Worm (Caenorhabditis elegans): ENCODE measurements around the gene F40F8.11.

Gene F40F8.11

DNA sequence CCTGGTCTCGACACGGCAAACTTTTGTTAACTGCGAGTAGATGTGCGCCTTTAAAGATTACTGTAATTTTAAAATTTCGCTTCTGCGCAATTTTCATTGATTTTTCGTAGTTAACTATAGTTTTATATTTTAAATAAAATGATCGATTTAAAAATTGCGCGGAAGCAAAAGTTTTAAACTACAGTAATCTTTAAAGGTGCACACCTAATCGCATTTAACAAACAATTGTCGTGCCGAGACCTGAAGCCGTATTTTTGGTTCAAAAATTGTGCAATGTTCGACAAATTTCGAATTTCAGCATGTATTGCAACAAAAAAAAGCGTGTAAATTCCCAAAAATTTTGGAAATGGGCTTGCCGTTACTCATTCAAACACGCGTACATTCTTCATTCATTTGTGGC, 38.0 kb downstream of the F40F8.11 start:
- TF ChIP-seq mab-9 (GFP tag; IDR thresholded peaks at IDR 0.05) (no peak), nhr-11 (tag; optimal IDR thresholded peaks at IDR 0.05) (no peak), nhr-20 (tag; optimal IDR thresholded peaks at IDR 0.05) (no peak), ceh-8 (GFP tag; optimal IDR thresholded peaks at IDR 0.05) (no peak), C16A3.4 (tag; optimal IDR thresholded peaks at IDR 0.05) (no peak), nhr-84 (tag; optimal IDR thresholded peaks at IDR 0.05) (no peak), unc-98 (GFP tag; IDR thresholded peaks at IDR 0.05) (no peak), ztf-11 (tag; optimal IDR thresholded peaks at IDR 0.05) (no peak), lin-14 (GFP tag; optimal IDR thresholded peaks at IDR 0.05) (no peak), ceh-90 (tag; optimal IDR thresholded peaks at IDR 0.05) (no peak), fkh-4 (tag; optimal IDR thresholded peaks at IDR 0.05; ENCODE audit: borderline replicate concordance) (no peak), efl-3 (GFP tag; optimal IDR thresholded peaks at IDR 0.05) (no peak), fos-1 (tag; optimal IDR thresholded peaks at IDR 0.05) (no peak), ces-1 (GFP tag; optimal IDR thresholded peaks at IDR 0.05) (no peak), hpl-2 (GFP tag; optimal IDR thresholded peaks at IDR 0.05) (no peak), zag-1 (tag; optimal IDR thresholded peaks at IDR 0.05) (no peak), hlh-17 (GFP tag; optimal IDR thresholded peaks at IDR 0.05; ENCODE audit: borderline replicate concordance) (no peak), sox-4 (tag; optimal IDR thresholded peaks at IDR 0.05) (no peak), jun-1 (tag; optimal IDR thresholded peaks at IDR 0.05) (no peak)

DNA sequence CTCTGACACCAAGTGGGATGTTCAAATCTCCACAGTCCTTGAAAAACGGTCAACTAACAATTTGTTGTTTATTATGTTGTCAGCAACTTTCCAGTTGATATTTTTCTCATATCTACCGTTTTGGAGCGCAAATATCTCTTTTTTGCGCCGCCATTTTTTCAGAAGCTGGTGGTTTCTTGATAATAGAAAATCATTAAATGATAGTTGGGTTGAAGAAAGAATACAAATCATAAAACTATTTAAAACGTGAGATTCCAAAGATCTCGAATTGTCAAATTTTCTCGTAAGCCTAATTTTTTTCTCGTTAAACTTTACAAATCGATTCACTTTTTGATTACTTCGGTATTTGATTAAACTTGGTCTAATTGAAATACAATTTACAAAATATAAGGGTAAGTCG, 40.0 kb downstream of the F40F8.11 start, which contains the start of gene rpl-42:
Gene rpl-42, plus strand, starts transcription at position 301 of the 400 bp plus-strand sequence.
- TF ChIP-seq sptf-1 (tag; optimal IDR thresholded peaks at IDR 0.05) (no peak), Y116A8C.19 (tag; optimal IDR thresholded peaks at IDR 0.05; ENCODE audit: borderline replicate concordance) (no peak), efl-1 (optimal IDR thresholded peaks at IDR 0.05) (no peak), efl-1 (GFP tag; optimal IDR thresholded peaks at IDR 0.05 in 1 of 2) (no peak), C16A3.4 (tag; optimal IDR thresholded peaks at IDR 0.05) (no peak), tbx-2 (tag; optimal IDR thresholded peaks at IDR 0.05) (no peak), skn-1 (tag; optimal IDR thresholded peaks at IDR 0.05) (no peak), nhr-85 (tag) (no peak), nhr-76 (tag; optimal IDR thresholded peaks at IDR 0.05) (no peak), nhr-19 (GFP tag; conservative IDR thresholded peaks at IDR 0.05) (no peak), ztf-4 (tag; optimal IDR thresholded peaks at IDR 0.05) (no peak), dsc-1 (tag; optimal IDR thresholded peaks at IDR 0.05) (no peak), ceh-90 (tag; optimal IDR thresholded peaks at IDR 0.05) (no peak), mep-1 (tag; optimal IDR thresholded peaks at IDR 0.05) (no peak), lin-35 (GFP tag; optimal IDR thresholded peaks at IDR 0.05) (no peak), aly-2 (tag; optimal IDR thresholded peaks at IDR 0.05) (no peak)

DNA sequence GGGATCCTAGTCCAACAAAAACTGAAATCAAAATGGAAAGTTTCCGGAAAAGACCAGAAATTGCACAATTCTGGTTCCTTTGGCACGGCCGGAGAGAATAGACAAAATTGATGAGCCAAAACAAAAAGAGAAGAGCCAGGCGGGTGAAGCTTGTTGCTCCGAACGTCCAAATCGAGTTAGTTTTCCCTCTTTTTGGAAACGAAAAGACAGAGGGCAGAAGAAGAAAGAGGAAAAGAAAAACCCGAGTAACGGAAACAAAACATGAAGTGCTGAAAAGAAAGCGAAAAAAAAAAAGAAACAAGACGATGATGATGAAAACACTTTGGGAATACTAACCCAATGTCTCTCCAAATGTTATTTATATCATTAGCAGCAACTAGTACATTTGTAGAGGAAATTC, 40.8 kb downstream of the F40F8.11 start:
- TF ChIP-seq fkh-4 (tag; optimal IDR thresholded peaks at IDR 0.05; ENCODE audit: borderline replicate concordance) (no peak), lin-14 (GFP tag; optimal IDR thresholded peaks at IDR 0.05) (peak; percentile 69), fkh-10 (GFP tag; optimal IDR thresholded peaks at IDR 0.05) (peak; percentile 75), unc-86 (tag; optimal IDR thresholded peaks at IDR 0.05) (no peak)

DNA sequence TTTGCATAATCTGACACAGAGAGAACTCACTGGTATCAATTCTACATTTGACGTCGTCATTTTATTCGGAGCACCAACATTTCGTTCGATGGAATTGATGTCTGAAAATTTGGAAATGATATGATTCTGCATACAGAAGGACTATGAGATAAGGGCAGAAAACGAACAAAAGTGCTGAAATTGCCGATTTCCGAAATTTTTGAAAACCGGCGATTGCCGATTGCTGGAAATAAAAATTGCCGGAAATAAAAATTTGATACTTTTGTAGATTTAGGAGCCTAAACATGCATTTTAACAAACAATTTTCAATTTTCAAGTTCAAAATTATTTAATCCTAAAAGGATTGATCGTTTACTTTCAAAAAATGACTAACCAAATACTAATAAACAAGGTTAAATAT, 43.0 kb downstream of the F40F8.11 start, which contains the start of gene unc-53:
Gene unc-53, minus strand, starts transcription at position 101 of the 400 bp plus-strand sequence.
- no peak for TF ChIP-seq aha-1 (tag; optimal IDR thresholded peaks at IDR 0.05)
- no peak for TF ChIP-seq fkh-4 (tag; optimal IDR thresholded peaks at IDR 0.05; ENCODE audit: borderline replicate concordance)
- no peak for TF ChIP-seq xbp-1 (tag; optimal IDR thresholded peaks at IDR 0.05)
- no peak for TF ChIP-seq nhr-76 (tag; optimal IDR thresholded peaks at IDR 0.05)
- no peak for TF ChIP-seq hlh-17 (GFP tag; optimal IDR thresholded peaks at IDR 0.05; ENCODE audit: borderline replicate concordance)
- TF ChIP-seq nhr-84 (tag; optimal IDR thresholded peaks at IDR 0.05), result no peak
- TF ChIP-seq blmp-1 (tag; optimal IDR thresholded peaks at IDR 0.05), result no peak
- TF ChIP-seq aly-2 (tag; optimal IDR thresholded peaks at IDR 0.05), result no peak
- TF ChIP-seq snpc-4 (tag; optimal IDR thresholded peaks at IDR 0.05), result no peak
- no peak for TF ChIP-seq pqm-1 (tag; optimal IDR thresholded peaks at IDR 0.05)
- no peak for TF ChIP-seq ceh-82 (tag; optimal IDR thresholded peaks at IDR 0.05)
- TF ChIP-seq egl-13 (tag; optimal IDR thresholded peaks at IDR 0.05), result no peak
- no peak for TF ChIP-seq nhr-85 (tag)
- no peak for TF ChIP-seq ceh-90 (tag; optimal IDR thresholded peaks at IDR 0.05)
- no peak for TF ChIP-seq C16A3.4 (tag; optimal IDR thresholded peaks at IDR 0.05)

All from whole organism, L1 larva.